Fruit fly (Drosophila melanogaster): ENCODE data around the gene CG31778.

CG31778 gene

DNA sequence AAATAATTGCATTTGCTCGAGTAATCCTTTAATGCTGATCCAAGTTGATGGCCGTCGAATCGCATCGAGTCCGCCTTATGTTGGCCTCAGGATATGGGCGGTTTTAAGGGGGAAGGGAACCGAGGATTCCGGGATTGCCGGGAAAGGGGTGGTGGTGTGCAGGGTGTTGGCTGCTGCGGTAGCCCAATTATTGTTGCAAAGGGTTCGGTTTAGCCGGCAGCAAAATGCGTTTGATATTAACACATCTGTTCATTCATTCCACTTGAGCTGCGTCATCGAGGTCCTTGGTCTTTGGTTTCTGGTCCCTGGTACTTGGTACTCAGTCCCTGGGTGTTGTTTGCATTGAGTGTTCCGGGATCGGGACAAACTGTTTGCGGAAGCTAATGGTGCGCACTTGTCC lies 23.9 kb downstream of the CG31778 start:
- TF ChIP-seq CTCF (optimal IDR thresholded peaks at IDR 0.05) (no peak), CG8478 (optimal IDR thresholded peaks at IDR 0.05) (no peak)

DNA sequence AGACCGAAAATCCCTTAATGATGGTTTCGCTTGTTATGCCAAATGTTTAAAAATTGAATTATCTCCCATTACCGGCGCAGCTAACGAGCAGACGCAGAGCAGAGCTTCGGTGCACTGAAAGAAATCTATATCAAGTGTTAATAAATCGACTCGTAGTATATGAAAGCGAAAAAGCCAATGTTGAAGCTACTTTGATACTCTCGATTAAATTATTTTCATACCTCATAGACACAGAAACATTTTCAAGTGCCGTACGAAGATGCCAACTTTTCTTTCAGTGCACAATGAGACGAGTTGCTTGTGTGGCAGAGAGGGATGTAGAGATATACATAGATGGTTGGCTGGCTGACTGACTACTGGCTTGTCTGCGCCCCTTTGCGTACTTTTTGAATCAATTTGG lies 29.5 kb downstream of the CG31778 start:
- TF ChIP-seq CG8478 (optimal IDR thresholded peaks at IDR 0.05) = no peak
- no peak for TF ChIP-seq CTCF (optimal IDR thresholded peaks at IDR 0.05)

DNA sequence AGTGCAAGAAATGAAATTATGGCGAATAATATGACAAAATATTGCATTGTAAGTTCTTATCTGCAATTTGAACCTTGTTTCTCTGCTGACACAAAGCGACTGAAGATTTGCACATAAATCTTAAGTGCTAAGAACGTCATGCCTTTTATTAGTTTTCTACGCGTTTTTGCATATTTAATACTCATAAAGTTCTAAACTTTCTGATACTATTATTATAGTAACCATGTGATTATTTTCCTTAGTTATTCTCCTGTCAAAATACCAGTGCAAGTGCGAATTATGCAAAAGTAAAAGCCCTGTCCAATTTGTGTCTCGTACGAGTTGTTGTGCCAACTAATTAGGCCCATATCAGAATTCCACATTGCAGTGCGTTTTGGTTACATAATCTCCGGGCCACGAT lies 34.8 kb downstream of the CG31778 start, which contains the start of gene Sfp24Bc:
Sfp24Bc (minus strand) TSS at position 101 of the 400 bp plus-strand sequence.
- TF ChIP-seq CTCF (optimal IDR thresholded peaks at IDR 0.05) (no peak), CG8478 (optimal IDR thresholded peaks at IDR 0.05) (no peak)

DNA sequence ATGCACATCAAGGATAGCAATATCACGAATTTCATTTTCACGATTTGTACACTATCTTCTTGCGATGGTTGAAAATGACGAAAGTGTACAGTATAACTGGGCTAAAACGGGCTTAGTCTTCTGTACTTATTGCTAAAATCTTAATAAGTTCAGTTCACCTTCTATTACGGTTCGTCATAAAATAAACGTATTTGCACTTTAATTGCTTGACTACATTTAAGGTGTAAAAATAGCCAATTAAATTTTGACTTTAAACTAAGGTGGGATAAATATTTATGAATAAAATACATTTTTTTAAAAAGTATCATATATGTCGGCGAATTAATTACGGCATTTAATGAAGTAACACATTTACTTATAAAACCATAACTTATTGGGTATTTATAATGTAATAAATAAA lies 35.6 kb downstream of the CG31778 start, which contains the start of gene Sfp24Bb:
Sfp24Bb (minus strand) TSS at position 101 of the 400 bp plus-strand sequence.
- no peak for TF ChIP-seq CG8478 (optimal IDR thresholded peaks at IDR 0.05)
- TF ChIP-seq CTCF (optimal IDR thresholded peaks at IDR 0.05) = no peak

DNA sequence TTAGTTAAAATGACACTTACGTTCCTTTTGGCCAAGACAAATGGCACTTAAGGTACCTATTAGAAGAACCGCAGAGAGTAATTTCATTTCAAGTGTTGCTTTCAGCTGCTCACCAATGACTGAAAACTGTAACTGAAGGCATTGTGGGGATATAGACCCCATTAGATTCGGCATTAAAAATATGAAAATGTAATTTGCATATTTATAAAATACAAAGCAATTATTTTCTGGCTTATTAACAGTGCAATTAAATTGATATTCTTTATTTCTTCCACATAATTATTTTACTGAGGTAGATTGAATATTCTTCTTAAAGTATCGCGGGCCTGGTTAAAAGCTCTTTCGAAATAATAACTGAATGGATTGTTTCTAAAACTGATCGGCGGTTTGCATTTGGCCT lies 36.3 kb downstream of the CG31778 start, which contains the start of gene Sfp24Bd:
Sfp24Bd (minus strand) TSS at position 101 of the 400 bp plus-strand sequence.
- TF ChIP-seq CTCF (optimal IDR thresholded peaks at IDR 0.05) (no peak), CG8478 (optimal IDR thresholded peaks at IDR 0.05) (no peak)

DNA sequence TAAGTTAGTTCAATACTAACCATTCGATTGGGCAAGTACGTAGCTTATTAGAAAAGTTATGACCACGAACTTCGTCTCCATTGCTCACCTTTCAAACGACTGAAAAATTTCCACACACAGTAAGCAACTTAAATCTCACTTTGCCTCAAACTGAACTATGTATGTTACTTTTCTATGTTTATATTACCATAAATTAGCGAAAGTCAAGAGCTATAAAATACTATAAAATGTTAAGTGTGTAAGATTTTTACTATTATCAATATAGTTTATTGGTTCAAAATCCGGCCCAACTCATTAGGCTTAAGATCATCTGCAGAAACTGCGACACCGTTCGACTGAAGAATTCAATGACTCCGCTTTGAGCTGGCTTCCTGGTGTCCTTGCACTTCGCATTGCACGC lies 36.8 kb downstream of the CG31778 start, which contains the start of gene Sfp24Ba:
Sfp24Ba (minus strand) TSS at position 101 of the 400 bp plus-strand sequence.
- no peak for TF ChIP-seq CG8478 (optimal IDR thresholded peaks at IDR 0.05)
- no peak for TF ChIP-seq CTCF (optimal IDR thresholded peaks at IDR 0.05)

DNA sequence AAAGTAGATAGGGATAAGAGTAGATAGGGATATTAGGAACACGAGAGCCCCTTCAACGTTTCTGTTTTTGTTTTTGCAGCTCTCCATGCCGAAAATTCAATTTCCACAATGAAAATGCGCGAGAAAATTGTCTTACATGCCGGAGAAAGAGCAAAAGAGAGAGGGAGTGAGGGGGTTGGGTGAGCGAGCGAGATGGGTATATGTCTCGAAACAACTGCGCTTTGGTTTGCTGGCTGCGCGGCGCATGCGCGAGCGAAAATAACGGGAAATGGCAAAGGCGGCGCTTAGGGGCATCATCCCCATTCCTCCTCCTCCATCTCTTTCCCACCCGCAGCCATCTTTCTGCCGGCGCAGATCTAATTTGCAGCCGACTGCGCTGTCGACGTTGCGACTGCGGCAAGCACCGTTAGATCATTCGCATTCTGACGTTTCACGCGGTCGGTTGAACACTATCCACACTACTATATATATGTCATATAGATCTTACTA lies 42.9 kb downstream of the CG31778 start, which contains the start of gene Drgx:
Drgx (plus strand) TSS at position 439 of the 489 bp plus-strand sequence.
- no peak for TF ChIP-seq CG8478 (optimal IDR thresholded peaks at IDR 0.05)
- peak in 1 of 2 experiments; percentile 18 for TF ChIP-seq CTCF (optimal IDR thresholded peaks at IDR 0.05)

DNA sequence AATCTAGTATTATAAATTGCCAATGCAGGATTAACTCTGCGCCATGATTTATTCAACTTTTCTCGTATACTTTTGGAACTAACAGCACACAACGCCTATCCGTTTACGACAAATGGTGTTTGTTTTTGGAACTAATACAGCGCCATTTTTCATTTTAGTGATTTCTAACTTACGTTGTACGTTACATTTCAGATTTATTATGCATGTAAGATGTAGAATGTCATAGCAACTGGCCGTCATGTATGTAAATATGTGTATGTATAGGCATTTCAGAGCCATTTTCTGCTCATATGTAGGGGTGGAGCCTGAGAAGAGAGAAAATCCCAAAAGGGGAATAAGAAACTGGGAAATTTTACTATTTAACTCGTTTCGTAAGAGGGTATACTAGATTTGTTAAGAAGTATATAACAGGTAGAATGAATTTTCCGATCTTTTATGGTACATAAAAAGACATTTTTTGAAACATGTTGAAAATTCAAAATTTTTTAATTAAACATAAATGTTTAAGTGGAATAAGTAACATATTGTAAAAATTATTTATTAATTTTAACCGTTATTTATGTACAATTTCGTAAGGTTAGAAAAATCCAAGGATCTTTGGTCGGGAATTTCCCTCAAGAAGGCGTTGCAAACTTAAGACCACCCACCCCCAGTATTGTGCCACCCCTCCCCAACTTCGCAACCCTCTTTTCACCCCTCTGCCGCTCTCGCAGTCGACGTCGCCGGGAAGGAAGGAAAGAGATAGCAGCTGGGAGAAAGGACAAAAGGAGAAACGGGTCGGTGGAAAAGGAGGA lies 47.7 kb downstream of the CG31778 start:
- TF ChIP-seq CG8478 (optimal IDR thresholded peaks at IDR 0.05) (no peak), CTCF (optimal IDR thresholded peaks at IDR 0.05) (peak; percentile 98 to 99)

DNA sequence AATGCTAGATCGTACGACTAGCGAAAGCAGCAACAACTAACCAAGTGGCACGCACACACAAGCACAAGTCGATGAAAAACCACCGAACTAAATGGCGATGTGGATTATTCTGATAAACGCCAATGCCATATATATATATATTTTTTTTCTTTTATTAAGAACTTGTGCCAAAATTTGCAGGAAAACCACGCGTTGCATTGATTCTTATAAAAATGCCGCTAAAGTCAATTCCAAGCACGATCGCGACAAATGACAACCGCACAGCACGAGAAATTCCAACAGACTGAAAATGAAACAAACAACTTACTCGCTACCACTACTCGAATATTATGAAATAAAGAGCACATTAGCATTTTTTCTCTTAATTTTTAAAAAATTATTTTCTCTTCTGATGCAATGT lies 48.6 kb downstream of the CG31778 start, which contains the start of gene for:
for (minus strand) TSS at position 287 of the 400 bp plus-strand sequence.
- TF ChIP-seq CTCF (optimal IDR thresholded peaks at IDR 0.05) (no peak), CG8478 (optimal IDR thresholded peaks at IDR 0.05) (no peak)

DNA sequence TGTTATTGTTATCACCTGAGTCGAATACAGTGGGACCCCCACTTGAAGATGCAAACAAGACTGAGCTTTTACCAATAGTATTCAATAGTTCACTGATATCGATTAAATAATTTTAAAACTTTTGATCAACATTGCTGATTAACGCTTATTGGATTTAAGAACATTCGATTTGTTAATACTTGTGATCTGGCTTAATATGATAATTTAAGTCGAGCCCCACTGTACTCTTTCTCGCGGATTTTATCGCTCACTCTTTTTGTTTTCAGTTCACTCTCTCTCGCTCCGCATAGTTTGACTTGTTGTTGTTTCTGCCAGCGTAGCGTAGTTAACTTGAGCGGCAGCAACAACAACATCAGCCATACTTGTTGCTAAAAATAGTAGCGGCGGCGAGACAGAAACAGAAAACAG lies 49.6 kb downstream of the CG31778 start:
- TF ChIP-seq CG8478 (optimal IDR thresholded peaks at IDR 0.05) (no peak), CTCF (optimal IDR thresholded peaks at IDR 0.05) (no peak)

DNA sequence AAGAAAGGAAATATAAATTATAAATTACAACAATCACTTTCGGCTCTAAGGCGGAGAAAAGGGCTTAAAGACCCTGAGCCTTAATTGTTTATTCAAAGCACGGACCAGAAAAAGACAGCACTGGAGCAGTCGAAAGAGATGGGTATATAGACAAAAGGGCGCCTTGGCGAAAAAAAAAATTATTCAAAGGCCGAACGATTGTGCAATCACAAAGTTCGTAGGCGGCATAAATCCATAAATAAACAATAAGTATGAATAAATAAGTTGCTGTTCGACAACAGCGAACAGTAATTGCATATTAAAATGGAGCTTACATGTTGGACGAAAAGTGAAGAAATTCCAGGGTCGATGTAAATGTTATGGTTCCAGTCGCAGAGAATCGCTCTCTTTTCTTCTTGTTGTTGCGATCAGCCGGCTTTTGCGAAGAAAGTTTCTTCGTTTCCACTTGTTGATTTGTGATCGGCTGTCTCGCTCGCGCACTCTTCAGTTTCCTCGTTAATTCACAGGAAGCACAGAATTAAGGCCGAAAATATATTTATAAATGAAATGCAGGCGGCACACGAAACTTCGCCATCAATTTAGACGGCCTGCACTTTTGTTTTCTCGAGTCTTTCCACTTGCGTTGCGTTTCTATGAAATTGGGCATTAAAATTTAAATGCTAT lies 50.2 kb downstream of the CG31778 start:
- TF ChIP-seq CTCF (optimal IDR thresholded peaks at IDR 0.05) (no peak), CG8478 (optimal IDR thresholded peaks at IDR 0.05) (no peak)
